Worm (Caenorhabditis elegans): ENCODE data around the gene pigb-1.

ce11 chrII:5022381-5022855, 29.5 kb upstream of the pigb-1 start, which contains the start of the genes nsy-1 and F59A6.13:
- TF ChIP-seq ceh-88 (GFP tag; IDR thresholded peaks at IDR 0.05) (no peak), snpc-4 (tag; optimal IDR thresholded peaks at IDR 0.05) (no peak), unc-30 (tag; optimal IDR thresholded peaks at IDR 0.05) (no peak), ceh-82 (tag; optimal IDR thresholded peaks at IDR 0.05) (no peak), hlh-4 (tag; optimal IDR thresholded peaks at IDR 0.05) (no peak), fkh-10 (GFP tag; optimal IDR thresholded peaks at IDR 0.05) (no peak), nhr-11 (tag; optimal IDR thresholded peaks at IDR 0.05) (no peak), lsy-2 (tag; optimal IDR thresholded peaks at IDR 0.05) (no peak), unc-86 (tag; optimal IDR thresholded peaks at IDR 0.05) (no peak), lir-3 (tag; optimal IDR thresholded peaks at IDR 0.05; ENCODE audit: poor library complexity) (no peak), mab-9 (GFP tag; IDR thresholded peaks at IDR 0.05) (no peak)

Measured in whole organism, L1 larva.